Worm (Caenorhabditis elegans) whole organism, L4 larva: ENCODE results near the gene F23F1.4.
A peak's percentile ranks its signal among the peaks of the same experiment; 100 is the strongest.

Experiments used
- F37D6.2 ChIP-seq: sonication (generic microtip); optimal IDR thresholded peaks from 2 replicates; lab custom pipeline; 2016; ENCODE audit warnings: mild to moderate bottlenecking, missing genetic modification characterization, missing compliant biosample characterization
- T20F7.1 ChIP-seq: fragments of 200-800 bp; sonication (Bioruptor generic); optimal IDR thresholded peaks from 2 replicates; lab custom pipeline; 2018; ENCODE audit warnings: mild to moderate bottlenecking, missing genetic modification characterization, missing compliant biosample characterization
- Y48G9A.11 ChIP-seq: fragments of 200-800 bp; sonication (Bioruptor generic); IDR thresholded peaks from 2 replicates; pipeline ENCODE4 v1.3.6; 2022; ENCODE audit warnings: missing genetic modification reagents, missing genetic modification characterization, missing compliant biosample characterization
- Y5F2A.4 ChIP-seq: fragments of 200-800 bp; sonication (Bioruptor generic); optimal IDR thresholded peaks from 2 replicates; lab custom pipeline; 2018; ENCODE audit warnings: mild to moderate bottlenecking, missing genetic modification characterization, missing compliant biosample characterization
- Y75B8A.6 ChIP-seq: fragments of 200-800 bp; sonication (Bioruptor generic); IDR thresholded peaks from 2 replicates; pipeline ENCODE4 v1.3.6; 2022; ENCODE audit warnings: missing genetic modification reagents, missing genetic modification characterization, missing compliant biosample characterization
- ZK337.2 ChIP-seq: fragments of 200-800 bp; sonication (Bioruptor generic); IDR thresholded peaks from 2 replicates; pipeline ENCODE4 v1.3.6; 2022; ENCODE audit warnings: missing genetic modification reagents, missing genetic modification characterization, missing compliant biosample characterization
- aly-2 ChIP-seq: sonication (generic microtip); optimal IDR thresholded peaks from 2 replicates; lab custom pipeline; 2018; ENCODE audit warnings: missing biosample characterization, missing genetic modification characterization
- attf-4 ChIP-seq: sonication (generic microtip); optimal IDR thresholded peaks from 3 replicates; lab custom pipeline; 2017; ENCODE audit warnings: missing biosample characterization, missing genetic modification characterization
- ceh-32 ChIP-seq: sonication (generic microtip); optimal IDR thresholded peaks from 2 replicates; lab custom pipeline; 2016; ENCODE audit warnings: mild to moderate bottlenecking, missing genetic modification characterization, missing compliant biosample characterization; ENCODE audit not compliant: poor library complexity
- ceh-62 ChIP-seq: sonication (generic microtip); optimal IDR thresholded peaks from 2 replicates; lab custom pipeline; 2017; ENCODE audit warnings: missing biosample characterization, missing genetic modification characterization
- cey-2 ChIP-seq: sonication (generic microtip); optimal IDR thresholded peaks from 3 replicates; lab custom pipeline; 2017; ENCODE audit warnings: missing genetic modification characterization, mild to moderate bottlenecking, missing compliant biosample characterization, antibody characterized with exemption, borderline replicate concordance; ENCODE audit not compliant: insufficient read depth
- ctbp-1 ChIP-seq: fragments of 200-800 bp; sonication (Bioruptor generic); IDR thresholded peaks from 2 replicates; pipeline ENCODE4 v1.3.6; 2022; ENCODE audit warnings: missing genetic modification reagents, missing genetic modification characterization, missing compliant biosample characterization
- daf-16 ChIP-seq, 3 experiments: sonication (generic microtip); optimal IDR thresholded peaks; 2 replicates each; lab custom pipeline; 2016 to 2017; ENCODE audit warnings: missing genetic modification characterization in 3 of 3, missing genetic modification reagents in 3 of 3, mild to moderate bottlenecking in 2 of 3, missing compliant biosample characterization in 2 of 3, missing biosample characterization in 1 of 3, moderate library complexity in 1 of 3
- daf-8 ChIP-seq: fragments of 200-800 bp; sonication (Bioruptor generic); IDR thresholded peaks from 2 replicates; pipeline ENCODE4 v1.3.6; 2022; ENCODE audit warnings: missing genetic modification characterization, missing compliant biosample characterization
- dmd-8 ChIP-seq: fragments of 200-800 bp; sonication (Bioruptor generic); IDR thresholded peaks from 2 replicates; pipeline ENCODE4 v1.3.6; 2022; ENCODE audit warnings: missing genetic modification characterization, missing compliant biosample characterization
- dpl-1 ChIP-seq: fragments of 150-350 bp; optimal IDR thresholded peaks from 2 replicates; lab custom pipeline; 2014; ENCODE audit warnings: missing biosample characterization, missing genetic modification reagents, missing genetic modification characterization
- duxl-1 ChIP-seq: sonication (generic microtip); optimal IDR thresholded peaks from 2 replicates; lab custom pipeline; 2016; ENCODE audit warnings: mild to moderate bottlenecking, missing genetic modification characterization, moderate library complexity, missing compliant biosample characterization; ENCODE audit not compliant: poor library complexity
- dve-1 ChIP-seq: sonication (generic microtip); optimal IDR thresholded peaks from 2 replicates; lab custom pipeline; 2017; ENCODE audit warnings: antibody characterized with exemption, mild to moderate bottlenecking, missing genetic modification characterization, missing compliant biosample characterization; ENCODE audit not compliant: insufficient read depth
- fos-1 ChIP-seq: fragments of 150-350 bp; optimal IDR thresholded peaks from 2 replicates; lab custom pipeline; 2014; ENCODE audit warnings: missing biosample characterization, missing genetic modification characterization
- gei-8 ChIP-seq: fragments of 200-800 bp; sonication (Bioruptor generic); optimal IDR thresholded peaks from 2 replicates; lab custom pipeline; 2018; ENCODE audit warnings: mild to moderate bottlenecking, missing genetic modification characterization, missing compliant biosample characterization
- hif-1 ChIP-seq, 2 experiments: sonication (generic microtip); optimal IDR thresholded peaks; 2 replicates each; lab custom pipeline; 2016 to 2017; ENCODE audit warnings: missing compliant biosample characterization in 2 of 2, missing genetic modification characterization in 2 of 2, missing genetic modification reagents in 2 of 2, missing genotype in 2 of 2, mild to moderate bottlenecking in 1 of 2
- lim-7 ChIP-seq: fragments of 200-800 bp; sonication (Bioruptor generic); IDR thresholded peaks from 2 replicates; pipeline ENCODE4 v1.3.6; 2022; ENCODE audit warnings: missing genetic modification characterization, missing compliant biosample characterization
- lin-1 ChIP-seq: fragments of 200-800 bp; sonication (Bioruptor generic); IDR thresholded peaks from 2 replicates; pipeline ENCODE4 v1.3.6; 2022; ENCODE audit warnings: missing genetic modification reagents, missing genetic modification characterization, missing compliant biosample characterization
- lin-13 ChIP-seq: fragments of 150-350 bp; optimal IDR thresholded peaks from 2 replicates; lab custom pipeline; 2014; ENCODE audit warnings: missing biosample characterization, missing genetic modification reagents, missing genetic modification characterization
- lin-38 ChIP-seq: fragments of 200-800 bp; sonication (Bioruptor generic); IDR thresholded peaks from 2 replicates; pipeline ENCODE4 v1.3.6; 2022; ENCODE audit warnings: missing genetic modification reagents, missing genetic modification characterization, missing compliant biosample characterization
- nhr-10 ChIP-seq: fragments of 150-350 bp; optimal IDR thresholded peaks from 2 replicates; lab custom pipeline; 2014; ENCODE audit warnings: missing biosample characterization, missing genetic modification characterization
- nhr-102 ChIP-seq: sonication (generic microtip); optimal IDR thresholded peaks from 2 replicates; lab custom pipeline; 2016; ENCODE audit warnings: mild to moderate bottlenecking, missing genetic modification characterization, moderate library complexity, missing compliant biosample characterization
- nhr-237 ChIP-seq: sonication (generic microtip); optimal IDR thresholded peaks from 2 replicates; lab custom pipeline; 2017; ENCODE audit warnings: missing biosample characterization, missing genetic modification characterization
- nhr-41 ChIP-seq: fragments of 200-800 bp; sonication (Bioruptor generic); IDR thresholded peaks from 2 replicates; pipeline ENCODE4 v1.3.6; 2022; ENCODE audit warnings: missing genetic modification reagents, missing genetic modification characterization, missing compliant biosample characterization
- nhr-77 ChIP-seq: fragments of 150-350 bp; optimal IDR thresholded peaks from 2 replicates; lab custom pipeline; 2014; ENCODE audit warnings: missing biosample characterization, missing genetic modification characterization
- pha-4 ChIP-seq, 2 experiments: fragments of 150-350 bp in 1 of 2; fragments of 200-800 bp in 1 of 2; sonication (Bioruptor generic) in 1 of 2; IDR thresholded peaks in 1 of 2; optimal IDR thresholded peaks in 1 of 2; 2 replicates each; pipeline versions ENCODE4 v1.3.6 to Lab custom; 2014 to 2022; ENCODE audit warnings: missing genetic modification characterization in 2 of 2, missing genetic modification reagents in 2 of 2, missing biosample characterization in 1 of 2, missing compliant biosample characterization in 1 of 2
- unc-39 ChIP-seq: sonication (generic microtip); optimal IDR thresholded peaks from 2 replicates; lab custom pipeline; 2017; ENCODE audit warnings: missing biosample characterization, missing genetic modification characterization
- zag-1 ChIP-seq: fragments of 150-350 bp; optimal IDR thresholded peaks from 2 replicates; lab custom pipeline; 2014; ENCODE audit warnings: missing biosample characterization, missing genetic modification characterization
- zip-11 ChIP-seq: fragments of 200-800 bp; sonication (Bioruptor generic); IDR thresholded peaks from 2 replicates; pipeline ENCODE4 v1.3.6; 2022; ENCODE audit warnings: missing genetic modification characterization, missing compliant biosample characterization
- zip-2 ChIP-seq: fragments of 150-350 bp; optimal IDR thresholded peaks from 2 replicates; lab custom pipeline; 2014; ENCODE audit warnings: missing biosample characterization, missing genetic modification characterization

The F23F1.4 gene

ce11 chrII:43640-44039, 15.4 kb upstream of the F23F1.4 start, which contains the start of gene nfyc-1 (continued):
- TF ChIP-seq ZK337.2 (GFP tag; lab: Robert Waterston, UW) (no peak), unc-39 (tag; lab: Kevin White, UChicago) (no peak), lin-1 (no peak), T20F7.1 (GFP tag; lab: Kevin White, UChicago) (peak; percentile 63), daf-8 (GFP tag; lab: Robert Waterston, UW) (no peak), lin-13 (peak; percentile 63), duxl-1 (peak; percentile 7)
- TF ChIP-seq, all 104 proteins: peak for 19

DNA sequence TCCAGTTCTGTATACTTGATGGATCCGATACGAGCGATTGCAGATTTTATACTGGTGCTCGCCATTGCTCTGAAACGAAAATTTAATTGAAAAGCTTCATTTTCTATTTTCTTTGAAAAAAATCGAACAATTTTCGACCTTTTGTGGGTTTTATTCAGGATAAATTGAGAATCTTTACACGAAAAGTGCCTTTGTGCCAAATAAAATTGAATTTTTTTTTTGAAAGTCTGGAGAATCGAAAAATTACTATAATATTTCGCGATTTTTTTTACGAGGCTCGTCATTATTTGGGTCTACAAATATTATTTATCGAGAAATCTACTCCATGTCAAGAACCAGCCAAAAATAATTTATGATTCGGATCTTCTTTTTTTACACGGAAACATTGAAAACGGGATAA, 13.7 kb upstream of the F23F1.4 start, which contains the start of gene F23F1.10:
Gene F23F1.10, minus strand, starts transcription at position 69 of the 400 bp plus-strand sequence.
- TF ChIP-seq duxl-1 (no peak), attf-4 (no peak), nhr-41 (GFP tag; lab: Robert Waterston, UW) (no peak), zag-1 (tag; lab: Kevin White, UChicago) (no peak), hif-1 (tag; optimal IDR thresholded peaks at IDR 0.05; lab: Kevin White, UChicago) (no peak), lin-38 (peak; percentile 58), T20F7.1 (GFP tag; lab: Kevin White, UChicago) (peak; percentile 14), nhr-102 (peak; percentile 13), pha-4 (GFP tag; IDR thresholded peaks at IDR 0.05; lab: Robert Waterston, UW) (peak; percentile 35; the same call in 1 of the 2 replicates), pha-4 (tag; optimal IDR thresholded peaks at IDR 0.05; lab: Kevin White, UChicago) (no peak)
- TF ChIP-seq, all 104 proteins: peak for 4

ce11 chrII:39437-39836, 11.2 kb upstream of the F23F1.4 start, which contains the start of gene spp-24:
Gene spp-24 (minus strand): TSS chrII:39537.
- TF ChIP-seq ceh-32 (tag; lab: Kevin White, UChicago) (no peak), Y75B8A.6 (no peak), lim-7 (GFP tag; lab: Robert Waterston, UW) (no peak), lin-38 (no peak), cey-2 (tag; lab: Kevin White, UChicago) (no peak), ZK337.2 (GFP tag; lab: Robert Waterston, UW) (no peak), ceh-62 (tag; lab: Kevin White, UChicago) (no peak), dpl-1 (no peak), gei-8 (no peak), dmd-8 (no peak)

DNA sequence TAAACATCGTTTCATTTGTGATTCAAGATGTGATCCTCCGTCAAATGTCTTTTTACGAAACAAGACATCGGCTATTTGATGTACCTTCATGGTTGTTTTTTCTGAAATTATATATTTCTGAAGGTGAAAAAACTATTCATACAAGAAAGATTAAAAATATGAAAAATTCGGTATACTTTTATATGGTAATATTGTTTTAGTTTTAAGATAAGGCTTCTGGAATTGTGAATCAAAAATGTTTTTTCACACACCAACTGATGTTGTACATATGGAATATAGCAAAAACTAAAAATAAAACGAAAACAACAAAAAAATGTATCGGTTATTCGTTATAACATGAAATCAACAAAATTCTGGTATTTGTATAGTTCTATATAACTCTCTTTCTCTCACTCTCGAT, 9.0 kb upstream of the F23F1.4 start, which contains the start of gene F23F1.6:
Gene F23F1.6, minus strand, starts transcription at position 101 of the 400 bp plus-strand sequence.
- TF ChIP-seq aly-2 (tag; lab: Kevin White, UChicago): no peak
- no peak for TF ChIP-seq zip-11
- TF ChIP-seq dve-1 (tag; lab: Kevin White, UChicago): no peak
- no peak for TF ChIP-seq Y5F2A.4 (GFP tag; lab: Kevin White, UChicago)
- TF ChIP-seq nhr-77 (tag; lab: Kevin White, UChicago): no peak
- no peak for TF ChIP-seq nhr-10 (tag; lab: Kevin White, UChicago)
- TF ChIP-seq zip-2: no peak
- no peak for TF ChIP-seq nhr-102
- TF ChIP-seq fos-1 (tag; lab: Kevin White, UChicago): no peak
- TF ChIP-seq hif-1 (tag; optimal IDR thresholded peaks at IDR 0.05; lab: Kevin White, UChicago): no peak
- TF ChIP-seq daf-16 (GFP tag; optimal IDR thresholded peaks at IDR 0.05; lab: Kevin White, UChicago): no peak
- no peak for TF ChIP-seq daf-16 (tag; optimal IDR thresholded peaks at IDR 0.05; lab: Kevin White, UChicago)
- no peak for TF ChIP-seq F37D6.2 (tag; lab: Kevin White, UChicago)
- TF ChIP-seq ctbp-1: no peak
- TF ChIP-seq nhr-237 (tag; lab: Kevin White, UChicago): no peak
- TF ChIP-seq Y48G9A.11 (GFP tag; lab: Robert Waterston, UW): no peak
- TF ChIP-seq, all 104 proteins: peak for 0
